Fruit fly (Drosophila melanogaster): ENCODE data around the gene obst-I.
A peak's percentile ranks its signal among the peaks of the same experiment; 100 is the strongest.

Gene obst-I

DNA sequence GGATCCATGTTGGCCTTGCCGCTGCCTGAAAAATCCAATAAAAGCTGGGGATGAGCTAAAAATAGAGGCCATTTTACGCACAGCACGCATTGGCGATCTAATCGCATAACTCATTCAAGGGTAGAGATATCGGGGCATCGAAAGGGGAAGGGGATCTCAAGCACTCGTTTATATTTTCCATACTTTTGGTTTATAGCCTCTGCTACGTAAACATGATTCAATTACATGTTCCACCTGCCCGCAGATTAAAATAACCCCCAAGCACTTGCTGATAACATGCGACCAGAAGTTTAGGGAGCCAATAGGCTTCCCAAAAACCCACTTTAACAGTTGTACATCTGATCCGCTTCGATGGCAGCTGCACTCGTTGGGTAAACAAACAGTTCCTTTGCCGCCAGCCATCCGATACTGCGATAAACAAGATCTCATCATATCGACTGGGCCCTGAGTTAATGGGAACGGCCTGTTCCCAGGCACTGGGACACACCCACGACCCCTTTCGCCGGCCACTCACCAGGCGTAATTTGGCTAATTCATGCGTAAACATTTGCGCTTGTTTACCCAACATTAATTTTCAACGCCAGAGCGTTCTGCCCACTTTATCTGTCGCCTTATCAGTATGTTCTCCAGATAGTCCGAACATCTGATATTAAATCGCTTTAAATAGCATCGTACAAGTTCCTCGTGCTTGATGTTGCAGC is 13.5 kb upstream of the obst-I start (continued):
- TF ChIP-seq sug (tag; optimal IDR thresholded peaks at IDR 0.05) (peak; percentile 94), lmd (GFP tag; IDR thresholded peaks at IDR 0.05) (0 out of 2 replicates have a peak, but pooled peaks have one; percentile 7), insv (GFP tag; optimal IDR thresholded peaks at IDR 0.05) (no peak), CG13296 (GFP tag; optimal IDR thresholded peaks at IDR 0.05) (peak; percentile 53), CG34376 (GFP tag; optimal IDR thresholded peaks at IDR 0.05) (peak; percentile 27), CG18599 (GFP tag; optimal IDR thresholded peaks at IDR 0.05) (peak; percentile 62), CG32532 (GFP tag; IDR thresholded peaks at IDR 0.05) (no peak), chinmo (GFP tag; IDR thresholded peaks at IDR 0.05; ENCODE audit: partially characterized antibody) (0 out of 4 replicates have a peak, but pooled peaks have one; percentile 31), exex (tag; optimal IDR thresholded peaks at IDR 0.05) (peak; percentile 61), ara (GFP tag; IDR thresholded peaks at IDR 0.05) (no peak), schlank (tag; optimal IDR thresholded peaks at IDR 0.05) (peak; percentile 8), ci (GFP tag; IDR thresholded peaks at IDR 0.05) (peak; percentile 25; the same call in 1 of the 3 replicates), CrebB (tag; optimal IDR thresholded peaks at IDR 0.05) (peak; percentile 12), caup (GFP tag; optimal IDR thresholded peaks at IDR 0.05; ENCODE audit: severe bottlenecking) (peak; percentile 34), CG12071 (GFP tag; optimal IDR thresholded peaks at IDR 0.05) (peak; percentile 50), Meics (GFP tag; optimal IDR thresholded peaks at IDR 0.05) (peak; percentile 41), CG15514 (GFP tag; optimal IDR thresholded peaks at IDR 0.05) (peak; percentile 26), Vsx1 (GFP tag; optimal IDR thresholded peaks at IDR 0.05) (peak; percentile 41), CG30403 (GFP tag; optimal IDR thresholded peaks at IDR 0.05) (no peak), GATAe (GFP tag; conservative IDR thresholded peaks at IDR 0.05) (peak; percentile 59), grn (GFP tag; optimal IDR thresholded peaks at IDR 0.05) (peak; percentile 24), lab (GFP tag; optimal IDR thresholded peaks at IDR 0.05) (peak; percentile 54), Hey (tag; optimal IDR thresholded peaks at IDR 0.05) (peak; percentile 11)

DNA sequence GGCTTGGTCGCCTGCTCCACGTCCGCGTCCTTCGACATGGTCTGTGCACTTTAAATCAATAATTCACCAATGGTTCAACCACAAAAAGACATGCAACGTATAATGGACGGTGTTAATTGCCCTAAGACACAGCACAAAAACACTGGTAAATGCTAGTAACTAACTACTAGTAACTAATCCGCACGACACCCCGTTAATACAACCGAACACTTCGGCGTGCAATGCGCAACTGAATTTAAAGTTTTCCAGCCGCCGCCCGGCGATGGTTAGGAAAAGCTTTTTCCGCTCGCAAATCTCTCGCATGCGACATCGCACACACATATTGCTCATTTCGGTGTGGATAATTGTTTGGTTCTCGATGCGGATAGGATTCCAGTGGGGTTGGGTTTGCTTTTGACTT is 11.9 kb upstream of the obst-I start:
- TF ChIP-seq caup (GFP tag; optimal IDR thresholded peaks at IDR 0.05; ENCODE audit: severe bottlenecking) (no peak), Rfx (GFP tag; IDR thresholded peaks at IDR 0.05) (0 out of 2 replicates have a peak, but pooled peaks have one; percentile 15), Jarid2 (GFP tag; optimal IDR thresholded peaks at IDR 0.05) (peak; percentile 60), CG13287 (GFP tag; IDR thresholded peaks at IDR 0.05; ENCODE audit: partially characterized antibody) (peak; percentile 18; the same call in 1 of the 2 replicates), Deaf1 (tag; optimal IDR thresholded peaks at IDR 0.05) (peak; percentile 26), NC2β (GFP tag; optimal IDR thresholded peaks at IDR 0.05) (no peak), Elba2 (GFP tag; optimal IDR thresholded peaks at IDR 0.05) (no peak), Med (GFP tag) (peak; percentile 50), seq (GFP tag; IDR thresholded peaks at IDR 0.05) (peak; percentile 22; the same call in 1 of the 2 replicates), z (GFP tag; IDR thresholded peaks at IDR 0.05) (no peak), D19A (tag; optimal IDR thresholded peaks at IDR 0.05) (no peak), Dbx (GFP tag; IDR thresholded peaks at IDR 0.05) (0 out of 3 replicates have a peak, but pooled peaks have one; percentile 38), CG8290 (GFP tag; optimal IDR thresholded peaks at IDR 0.05) (no peak), CG8290 (tag; optimal IDR thresholded peaks at IDR 0.05) (peak in 1 of 2 experiments; percentile 56)

Measured in whole organism, embryonic.